Worm (Caenorhabditis elegans): ENCODE results near the gene fmil-1.
A peak's percentile ranks its signal among the peaks of the same experiment; 100 is the strongest.

fmil-1 gene

ce11 chrIV:3698201-3698600 is 29.7 kb upstream of the fmil-1 start, which contains the start of gene Y37E11AL.2:
TSS of gene Y37E11AL.2 (plus strand) at chrIV:3698501.
- TF ChIP-seq lim-7 (GFP tag; IDR thresholded peaks at IDR 0.05): no peak

- peak in 1 of 2 experiments; percentile 66 for TF ChIP-seq lsy-2 (tag; optimal IDR thresholded peaks at IDR 0.05)
- TF ChIP-seq dpl-1 (GFP tag; optimal IDR thresholded peaks at IDR 0.05): peak; percentile 88
- peak; percentile 31 for TF ChIP-seq hlh-30 (tag; optimal IDR thresholded peaks at IDR 0.05; ENCODE audit: insufficient read depth)
- TF ChIP-seq aha-1 (tag): peak; percentile 29
- TF ChIP-seq nhr-11 (tag; optimal IDR thresholded peaks at IDR 0.05): peak; percentile 21
- peak; percentile 97 for TF ChIP-seq lin-38 (GFP tag; IDR thresholded peaks at IDR 0.05)
- TF ChIP-seq dmd-6 (GFP tag; IDR thresholded peaks at IDR 0.05): no peak
- peak; percentile 33 for TF ChIP-seq mep-1 (tag; optimal IDR thresholded peaks at IDR 0.05)
- no peak for TF ChIP-seq jun-1 (tag; optimal IDR thresholded peaks at IDR 0.05)
- no peak for TF ChIP-seq skn-1 (tag; optimal IDR thresholded peaks at IDR 0.05)
- peak; percentile 26 for TF ChIP-seq nhr-6 (tag; optimal IDR thresholded peaks at IDR 0.05)
- TF ChIP-seq fkh-10 (GFP tag; optimal IDR thresholded peaks at IDR 0.05): peak; percentile 14
- TF ChIP-seq nhr-28 (tag; optimal IDR thresholded peaks at IDR 0.05): peak; percentile 52
- no peak for TF ChIP-seq snpc-1.2 (GFP tag; IDR thresholded peaks at IDR 0.05)
- TF ChIP-seq ceh-82 (tag; optimal IDR thresholded peaks at IDR 0.05): no peak
- peak; percentile 79 for TF ChIP-seq mes-2 (tag; optimal IDR thresholded peaks at IDR 0.05; ENCODE audit: poor library complexity, severe bottlenecking)
- TF ChIP-seq rbr-2 (tag; optimal IDR thresholded peaks at IDR 0.05): peak; percentile 20
Observed at ce11 chrIV:3694638-3695037, 26.1 kb upstream of the fmil-1 start, which contains the start of the genes taf-6.2 and Y37E11AL.3. TSS of gene taf-6.2 (minus strand) at chrIV:3694733. TSS of gene Y37E11AL.3 (plus strand) at chrIV:3694935.

ce11 chrIV:3688050-3688449 is 19.5 kb upstream of the fmil-1 start:
- TF ChIP-seq ctbp-1 (GFP tag; IDR thresholded peaks at IDR 0.05) (no peak), pqm-1 (tag; optimal IDR thresholded peaks at IDR 0.05) (no peak), hmg-1.1 (GFP tag; IDR thresholded peaks at IDR 0.05) (no peak), set-16 (GFP tag; IDR thresholded peaks at IDR 0.05) (peak; percentile 71)

ce11 chrIV:3686765-3687164 is 18.3 kb upstream of the fmil-1 start, which contains the start of gene map-1:
TSS of gene map-1 (minus strand) at chrIV:3686865.
- no peak for TF ChIP-seq zip-2 (tag; optimal IDR thresholded peaks at IDR 0.05)
- TF ChIP-seq unc-62 (GFP tag; optimal IDR thresholded peaks at IDR 0.05 in 1 of 2): peak in 1 of 2 experiments; percentile 71
- no peak for TF ChIP-seq unc-62 (tag; optimal IDR thresholded peaks at IDR 0.05)
- no peak for TF ChIP-seq F49E8.2 (tag; optimal IDR thresholded peaks at IDR 0.05; ENCODE audit: borderline replicate concordance)
- no peak for TF ChIP-seq nhr-28 (tag; optimal IDR thresholded peaks at IDR 0.05)

ce11 chrIV:3686260-3686659 is 17.8 kb upstream of the fmil-1 start:
- TF ChIP-seq ctbp-1 (GFP tag; IDR thresholded peaks at IDR 0.05) (no peak), set-16 (GFP tag; IDR thresholded peaks at IDR 0.05) (peak; percentile 73), D1046.2 (GFP tag; IDR thresholded peaks at IDR 0.05) (0 out of 2 replicates have a peak, but pooled peaks have one; percentile 46)

- TF ChIP-seq tag-97 (GFP tag; IDR thresholded peaks at IDR 0.05) (no peak), daf-8 (GFP tag; IDR thresholded peaks at IDR 0.05) (no peak), Y105C5A.15 (GFP tag; IDR thresholded peaks at IDR 0.05) (no peak), ces-1 (GFP tag; optimal IDR thresholded peaks at IDR 0.05) (no peak), set-16 (GFP tag; IDR thresholded peaks at IDR 0.05) (no peak), Y5F2A.4 (GFP tag; optimal IDR thresholded peaks at IDR 0.05) (no peak), mes-2 (tag; optimal IDR thresholded peaks at IDR 0.05; ENCODE audit: poor library complexity, severe bottlenecking) (no peak), Y75B8A.6 (GFP tag; IDR thresholded peaks at IDR 0.05) (no peak), spr-3 (GFP tag; optimal IDR thresholded peaks at IDR 0.05) (no peak), F44E2.7 (GFP tag; IDR thresholded peaks at IDR 0.05) (no peak), aly-2 (tag; optimal IDR thresholded peaks at IDR 0.05) (no peak), hmg-1.1 (GFP tag; IDR thresholded peaks at IDR 0.05) (no peak), zfp-3 (GFP tag; conservative IDR thresholded peaks at IDR 0.05) (no peak), unc-39 (tag; optimal IDR thresholded peaks at IDR 0.05) (no peak), hlh-11 (tag; optimal IDR thresholded peaks at IDR 0.05) (no peak), nhr-77 (tag; optimal IDR thresholded peaks at IDR 0.05) (no peak), dmd-6 (GFP tag; IDR thresholded peaks at IDR 0.05) (no peak), zip-11 (GFP tag; IDR thresholded peaks at IDR 0.05) (no peak), zag-1 (tag; optimal IDR thresholded peaks at IDR 0.05) (no peak)
Observed at ce11 chrIV:3681763-3682162, 13.3 kb upstream of the fmil-1 start.
